Fruit fly (Drosophila melanogaster): ENCODE data around the gene E2f1.
A peak's percentile ranks its signal among the peaks of the same experiment; 100 is the strongest.

Gene E2f1

dm6 chr3R:21616061-21616851 lies 44.4 kb downstream of the E2f1 start (continued):
- TF ChIP-seq Eip78C (GFP tag) = peak; percentile 56
- TF ChIP-seq Hr4 (GFP tag; optimal IDR thresholded peaks at IDR 0.05) = no peak
- peak; percentile 85 for TF ChIP-seq svp (GFP tag)
- TF ChIP-seq Eip75B (GFP tag; optimal IDR thresholded peaks at IDR 0.05) = no peak
- TF ChIP-seq CG6792 (GFP tag; optimal IDR thresholded peaks at IDR 0.05) = no peak
- no peak for TF ChIP-seq achi (GFP tag; optimal IDR thresholded peaks at IDR 0.05)
- TF ChIP-seq fkh (GFP tag; optimal IDR thresholded peaks at IDR 0.05) = peak; percentile 73
- TF ChIP-seq cyc (GFP tag; optimal IDR thresholded peaks at IDR 0.05) = peak; percentile 4
- no peak for TF ChIP-seq spab (GFP tag; optimal IDR thresholded peaks at IDR 0.05)
- TF ChIP-seq CG11902 (GFP tag; optimal IDR thresholded peaks at IDR 0.05) = no peak
- no peak for TF ChIP-seq CG8632 (GFP tag; optimal IDR thresholded peaks at IDR 0.05)
- no peak for TF ChIP-seq fd85E (GFP tag; optimal IDR thresholded peaks at IDR 0.05)
- no peak for TF ChIP-seq Met (GFP tag; optimal IDR thresholded peaks at IDR 0.05)
- TF ChIP-seq CG31627 (GFP tag; optimal IDR thresholded peaks at IDR 0.05) = no peak
- no peak for TF ChIP-seq esn (GFP tag; optimal IDR thresholded peaks at IDR 0.05)
- TF ChIP-seq dsx (GFP tag; optimal IDR thresholded peaks at IDR 0.05; ENCODE audit: poor library complexity, severe bottlenecking) = no peak
- no peak for TF ChIP-seq CG7368 (GFP tag; optimal IDR thresholded peaks at IDR 0.05)

- TF ChIP-seq net (GFP tag; optimal IDR thresholded peaks at IDR 0.05) = peak; percentile 43
- peak; percentile 27 for TF ChIP-seq CG4318 (GFP tag; optimal IDR thresholded peaks at IDR 0.05)
- peak; percentile 44 for TF ChIP-seq Eip75B (GFP tag; optimal IDR thresholded peaks at IDR 0.05)
- TF ChIP-seq CG6276 (GFP tag; optimal IDR thresholded peaks at IDR 0.05) = peak; percentile 44
- peak; percentile 69 for TF ChIP-seq Ets96B (tag; optimal IDR thresholded peaks at IDR 0.05)
- TF ChIP-seq dac (GFP tag; optimal IDR thresholded peaks at IDR 0.05) = peak; percentile 27
- peak; percentile 40 for TF ChIP-seq CG9139 (GFP tag; optimal IDR thresholded peaks at IDR 0.05)
- peak; percentile 31 for TF ChIP-seq CG31627 (GFP tag; optimal IDR thresholded peaks at IDR 0.05)
- TF ChIP-seq Sox14 (GFP tag; optimal IDR thresholded peaks at IDR 0.05) = peak; percentile 66
- TF ChIP-seq Sox102F (GFP tag; optimal IDR thresholded peaks at IDR 0.05) = peak; percentile 17
- TF ChIP-seq CG3919 (GFP tag; optimal IDR thresholded peaks at IDR 0.05) = peak; percentile 51
- no peak for TF ChIP-seq Blimp-1 (GFP tag; optimal IDR thresholded peaks at IDR 0.05)
- no peak for TF ChIP-seq vri (GFP tag; optimal IDR thresholded peaks at IDR 0.05)
- peak; percentile 4 for TF ChIP-seq CG6792 (GFP tag; optimal IDR thresholded peaks at IDR 0.05)
- TF ChIP-seq CG11762 (GFP tag; optimal IDR thresholded peaks at IDR 0.05; ENCODE audit: insufficient read depth) = peak; percentile 25
- no peak for TF ChIP-seq CG11902 (GFP tag; optimal IDR thresholded peaks at IDR 0.05)
- no peak for TF ChIP-seq CG15336 (GFP tag; IDR thresholded peaks at IDR 0.05)
- TF ChIP-seq Hr4 (GFP tag; optimal IDR thresholded peaks at IDR 0.05) = peak; percentile 75
- TF ChIP-seq Ets21C (GFP tag; optimal IDR thresholded peaks at IDR 0.05) = peak; percentile 17
- peak; percentile 52 for TF ChIP-seq esn (GFP tag; optimal IDR thresholded peaks at IDR 0.05)
- no peak for TF ChIP-seq CG8319 (GFP tag; optimal IDR thresholded peaks at IDR 0.05)
- peak; percentile 28 for TF ChIP-seq topi (GFP tag; optimal IDR thresholded peaks at IDR 0.05)
- peak; percentile 60 for TF ChIP-seq spab (GFP tag; optimal IDR thresholded peaks at IDR 0.05)
- no peak for TF ChIP-seq fd85E (GFP tag; optimal IDR thresholded peaks at IDR 0.05)
- peak in 1 of 2 experiments; percentile 50 for TF ChIP-seq salr (GFP tag; optimal IDR thresholded peaks at IDR 0.05)
- peak; percentile 56 for TF ChIP-seq OdsH (GFP tag; optimal IDR thresholded peaks at IDR 0.05)
- TF ChIP-seq pdm3 (GFP tag; optimal IDR thresholded peaks at IDR 0.05) = peak; percentile 71
- no peak for TF ChIP-seq Hr38 (GFP tag; optimal IDR thresholded peaks at IDR 0.05)
- no peak for TF ChIP-seq CG11294 (GFP tag; IDR thresholded peaks at IDR 0.05)
- TF ChIP-seq CG6808 (GFP tag; optimal IDR thresholded peaks at IDR 0.05) = peak; percentile 21
- TF ChIP-seq ss (GFP tag; optimal IDR thresholded peaks at IDR 0.05) = peak; percentile 61 to 64
- peak; percentile 43 for TF ChIP-seq lz (GFP tag; optimal IDR thresholded peaks at IDR 0.05)
- TF ChIP-seq acj6 (GFP tag; optimal IDR thresholded peaks at IDR 0.05) = peak; percentile 59
- TF ChIP-seq CG8119 (GFP tag; IDR thresholded peaks at IDR 0.05) = no peak
- TF ChIP-seq Met (GFP tag; optimal IDR thresholded peaks at IDR 0.05) = peak; percentile 42
- TF ChIP-seq dsx (GFP tag; optimal IDR thresholded peaks at IDR 0.05; ENCODE audit: poor library complexity, severe bottlenecking) = peak; percentile 40
- peak; percentile 51 for TF ChIP-seq CG10669 (GFP tag; optimal IDR thresholded peaks at IDR 0.05)
- TF ChIP-seq Hr39 (GFP tag; optimal IDR thresholded peaks at IDR 0.05) = peak; percentile 45
- no peak for TF ChIP-seq cyc (GFP tag; optimal IDR thresholded peaks at IDR 0.05)
- TF ChIP-seq CG10631 (GFP tag; optimal IDR thresholded peaks at IDR 0.05) = peak; percentile 60
- peak; percentile 30 for TF ChIP-seq CG8632 (GFP tag; optimal IDR thresholded peaks at IDR 0.05)
Measured at dm6 chr3R:21614858-21615427, 45.7 kb downstream of the E2f1 start.

All from whole organism, prepupa.